Worm (Caenorhabditis elegans): ENCODE measurements around the gene ntl-2.

Gene ntl-2

ce11 chrII:4341484-4341883 is 34.8 kb downstream of the ntl-2 start:
- TF ChIP-seq F49E8.2 (tag; optimal IDR thresholded peaks at IDR 0.05; ENCODE audit: borderline replicate concordance): no peak
- no peak for TF ChIP-seq hlh-11 (tag; optimal IDR thresholded peaks at IDR 0.05)
- TF ChIP-seq daf-16 (GFP tag; optimal IDR thresholded peaks at IDR 0.05): no peak
- no peak for TF ChIP-seq daf-16 (tag; optimal IDR thresholded peaks at IDR 0.05)
- TF ChIP-seq snpc-4 (tag; optimal IDR thresholded peaks at IDR 0.05): no peak
- TF ChIP-seq nhr-28 (tag; optimal IDR thresholded peaks at IDR 0.05): no peak
- no peak for TF ChIP-seq aha-1 (tag)

- no peak for TF ChIP-seq set-16 (GFP tag; IDR thresholded peaks at IDR 0.05)
- TF ChIP-seq ZK546.5 (tag; optimal IDR thresholded peaks at IDR 0.05): no peak
- no peak for TF ChIP-seq mxl-2 (GFP tag; conservative IDR thresholded peaks at IDR 0.05)
- no peak for TF ChIP-seq egl-43 (GFP tag; IDR thresholded peaks at IDR 0.05)
- no peak for TF ChIP-seq Y105C5A.15 (GFP tag; IDR thresholded peaks at IDR 0.05)
These were observed 36.4 kb downstream of the ntl-2 start, which contains the start of gene athp-2 for ce11 chrII:4339882-4340281. athp-2 (plus strand) TSS chrII:4340182.

ce11 chrII:4337731-4338130 is 38.5 kb downstream of the ntl-2 start:
- TF ChIP-seq Y105C5A.15 (GFP tag; IDR thresholded peaks at IDR 0.05) (no peak), fkh-10 (GFP tag; optimal IDR thresholded peaks at IDR 0.05) (no peak), spr-1 (tag; optimal IDR thresholded peaks at IDR 0.05) (no peak), mxl-2 (GFP tag; conservative IDR thresholded peaks at IDR 0.05) (no peak), mdl-1 (tag; optimal IDR thresholded peaks at IDR 0.05) (no peak), nhr-41 (GFP tag; IDR thresholded peaks at IDR 0.05) (no peak), F10B5.3 (tag; optimal IDR thresholded peaks at IDR 0.05) (no peak), dmd-8 (GFP tag; IDR thresholded peaks at IDR 0.05) (no peak), dve-1 (tag; optimal IDR thresholded peaks at IDR 0.05; ENCODE audit: insufficient read depth) (no peak), sdz-12 (GFP tag; optimal IDR thresholded peaks at IDR 0.05) (no peak), egl-27 (tag; optimal IDR thresholded peaks at IDR 0.05) (no peak), nhr-48 (tag; optimal IDR thresholded peaks at IDR 0.05) (no peak), lin-1 (GFP tag; IDR thresholded peaks at IDR 0.05) (no peak), lin-13 (GFP tag; optimal IDR thresholded peaks at IDR 0.05) (no peak), unc-39 (tag; optimal IDR thresholded peaks at IDR 0.05) (no peak), ceh-32 (tag; optimal IDR thresholded peaks at IDR 0.05; ENCODE audit: poor library complexity) (no peak), nhr-76 (tag; optimal IDR thresholded peaks at IDR 0.05) (no peak), F49E8.2 (tag; optimal IDR thresholded peaks at IDR 0.05; ENCODE audit: borderline replicate concordance) (no peak), nhr-10 (tag; optimal IDR thresholded peaks at IDR 0.05) (no peak), arid-1 (GFP tag; conservative IDR thresholded peaks at IDR 0.05) (no peak)

- TF ChIP-seq duxl-1 (tag; optimal IDR thresholded peaks at IDR 0.05; ENCODE audit: poor library complexity) (no peak), hlh-30 (tag; optimal IDR thresholded peaks at IDR 0.05; ENCODE audit: insufficient read depth) (no peak), daf-19 (GFP tag; conservative IDR thresholded peaks at IDR 0.05) (no peak), dmd-6 (GFP tag; IDR thresholded peaks at IDR 0.05) (0 out of 2 replicates have a peak, but pooled peaks have one; percentile 2), lin-13 (GFP tag; optimal IDR thresholded peaks at IDR 0.05) (no peak), ceh-62 (tag; optimal IDR thresholded peaks at IDR 0.05) (no peak)
These were observed 41.8 kb downstream of the ntl-2 start, which contains the start of gene madf-3 for ce11 chrII:4334448-4334847. madf-3 (plus strand) TSS chrII:4334748.

ce11 chrII:4328716-4329115 is 47.5 kb downstream of the ntl-2 start, which contains the start of gene H20J04.4:
H20J04.4 (plus strand) TSS chrII:4329016.
- no peak for TF ChIP-seq nhr-6 (tag; optimal IDR thresholded peaks at IDR 0.05)
- TF ChIP-seq fos-1 (tag; optimal IDR thresholded peaks at IDR 0.05): no peak
- no peak for TF ChIP-seq tag-97 (GFP tag; IDR thresholded peaks at IDR 0.05)
- no peak for TF ChIP-seq dve-1 (tag; optimal IDR thresholded peaks at IDR 0.05; ENCODE audit: insufficient read depth)
- no peak for TF ChIP-seq R02D3.7 (tag; optimal IDR thresholded peaks at IDR 0.05)
- TF ChIP-seq ceh-32 (tag; optimal IDR thresholded peaks at IDR 0.05; ENCODE audit: poor library complexity): no peak
- TF ChIP-seq ceh-44 (GFP tag; IDR thresholded peaks at IDR 0.05): no peak
- no peak for TF ChIP-seq mdt-29 (GFP tag; IDR thresholded peaks at IDR 0.05)
- no peak for TF ChIP-seq Y5F2A.4 (GFP tag; optimal IDR thresholded peaks at IDR 0.05)
- TF ChIP-seq mxl-2 (GFP tag; conservative IDR thresholded peaks at IDR 0.05): no peak
- no peak for TF ChIP-seq nhr-25 (tag; optimal IDR thresholded peaks at IDR 0.05; ENCODE audit: borderline replicate concordance, insufficient read depth)
- TF ChIP-seq ztf-11 (tag; optimal IDR thresholded peaks at IDR 0.05): no peak
- no peak for TF ChIP-seq nhr-77 (tag; optimal IDR thresholded peaks at IDR 0.05)
- TF ChIP-seq nhr-11 (tag; optimal IDR thresholded peaks at IDR 0.05): no peak
- TF ChIP-seq egl-43 (GFP tag; IDR thresholded peaks at IDR 0.05): no peak
- no peak for TF ChIP-seq lsy-2 (tag; optimal IDR thresholded peaks at IDR 0.05)
